Worm (Caenorhabditis elegans) whole organism, L4 larva: ENCODE measurements around the gene exos-1.

Experiments used
- D1046.2 ChIP-seq: fragments of 200-800 bp; sonication (Bioruptor generic); IDR thresholded peaks from 2 replicates; pipeline ENCODE4 v1.3.6; 2022; ENCODE audit warnings: missing genetic modification characterization, missing compliant biosample characterization
- F37D6.2 ChIP-seq: sonication (generic microtip); optimal IDR thresholded peaks from 2 replicates; lab custom pipeline; 2016; ENCODE audit warnings: mild to moderate bottlenecking, missing genetic modification characterization, missing compliant biosample characterization
- F44E2.7 ChIP-seq: fragments of 200-800 bp; sonication (Bioruptor generic); IDR thresholded peaks from 2 replicates; pipeline ENCODE4 v2.1.2; 2022; ENCODE audit warnings: missing genetic modification characterization, missing compliant biosample characterization
- R02D3.7 ChIP-seq: fragments of 150-350 bp; sonication (generic microtip); optimal IDR thresholded peaks from 3 replicates; lab custom pipeline; 2014; ENCODE audit warnings: missing biosample characterization, missing genetic modification characterization
- T26A8.4 ChIP-seq: fragments of 200-800 bp; sonication (Bioruptor generic); IDR thresholded peaks from 2 replicates; pipeline ENCODE4 v1.3.6; 2022; ENCODE audit warnings: missing genetic modification characterization, missing compliant biosample characterization
- Y48G9A.11 ChIP-seq: fragments of 200-800 bp; sonication (Bioruptor generic); IDR thresholded peaks from 2 replicates; pipeline ENCODE4 v1.3.6; 2022; ENCODE audit warnings: missing genetic modification reagents, missing genetic modification characterization, missing compliant biosample characterization
- Y75B8A.6 ChIP-seq: fragments of 200-800 bp; sonication (Bioruptor generic); IDR thresholded peaks from 2 replicates; pipeline ENCODE4 v1.3.6; 2022; ENCODE audit warnings: missing genetic modification reagents, missing genetic modification characterization, missing compliant biosample characterization
- aha-1 ChIP-seq: fragments of 150-350 bp; peaks from one replicate; lab custom pipeline; 2014; ENCODE audit warnings: missing biosample characterization, missing genetic modification characterization
- aly-2 ChIP-seq: sonication (generic microtip); optimal IDR thresholded peaks from 2 replicates; lab custom pipeline; 2018; ENCODE audit warnings: missing biosample characterization, missing genetic modification characterization
- arid-1 ChIP-seq: fragments of 200-800 bp; sonication (Bioruptor generic); conservative IDR thresholded peaks from 2 replicates; pipeline ENCODE4 v1.3.6; 2022; ENCODE audit warnings: missing genetic modification reagents, missing genetic modification characterization, missing compliant biosample characterization
- attf-4 ChIP-seq: sonication (generic microtip); optimal IDR thresholded peaks from 3 replicates; lab custom pipeline; 2017; ENCODE audit warnings: missing biosample characterization, missing genetic modification characterization
- ceh-32 ChIP-seq: sonication (generic microtip); optimal IDR thresholded peaks from 2 replicates; lab custom pipeline; 2016; ENCODE audit warnings: mild to moderate bottlenecking, missing genetic modification characterization, missing compliant biosample characterization; ENCODE audit not compliant: poor library complexity
- ceh-44 ChIP-seq: fragments of 200-800 bp; sonication (Bioruptor generic); IDR thresholded peaks from 2 replicates; pipeline ENCODE4 v1.3.6; 2022; ENCODE audit warnings: missing genetic modification reagents, missing genetic modification characterization, missing compliant biosample characterization
- daf-12 ChIP-seq: fragments of 150-350 bp; optimal IDR thresholded peaks from 2 replicates; lab custom pipeline; 2014; ENCODE audit warnings: missing biosample characterization, missing genetic modification reagents, missing genetic modification characterization
- daf-16 ChIP-seq, 3 experiments: sonication (generic microtip); optimal IDR thresholded peaks; 2 replicates each; lab custom pipeline; 2016 to 2017; ENCODE audit warnings: missing genetic modification characterization in 3 of 3, missing genetic modification reagents in 3 of 3, mild to moderate bottlenecking in 2 of 3, missing compliant biosample characterization in 2 of 3, missing biosample characterization in 1 of 3, moderate library complexity in 1 of 3
- dmd-8 ChIP-seq: fragments of 200-800 bp; sonication (Bioruptor generic); IDR thresholded peaks from 2 replicates; pipeline ENCODE4 v1.3.6; 2022; ENCODE audit warnings: missing genetic modification characterization, missing compliant biosample characterization
- dpl-1 ChIP-seq: fragments of 150-350 bp; optimal IDR thresholded peaks from 2 replicates; lab custom pipeline; 2014; ENCODE audit warnings: missing biosample characterization, missing genetic modification reagents, missing genetic modification characterization
- duxl-1 ChIP-seq: sonication (generic microtip); optimal IDR thresholded peaks from 2 replicates; lab custom pipeline; 2016; ENCODE audit warnings: mild to moderate bottlenecking, missing genetic modification characterization, moderate library complexity, missing compliant biosample characterization; ENCODE audit not compliant: poor library complexity
- dve-1 ChIP-seq: sonication (generic microtip); optimal IDR thresholded peaks from 2 replicates; lab custom pipeline; 2017; ENCODE audit warnings: antibody characterized with exemption, mild to moderate bottlenecking, missing genetic modification characterization, missing compliant biosample characterization; ENCODE audit not compliant: insufficient read depth
- fkh-10 ChIP-seq: fragments of 150-350 bp; optimal IDR thresholded peaks from 2 replicates; lab custom pipeline; 2014; ENCODE audit warnings: missing biosample characterization, missing genetic modification reagents, missing genetic modification characterization
- hlh-30 ChIP-seq: sonication (generic microtip); optimal IDR thresholded peaks from 2 replicates; lab custom pipeline; 2017; ENCODE audit warnings: antibody characterized with exemption, mild to moderate bottlenecking, missing genetic modification characterization, missing compliant biosample characterization; ENCODE audit not compliant: insufficient read depth
- jun-1 ChIP-seq: fragments of 150-350 bp; optimal IDR thresholded peaks from 2 replicates; lab custom pipeline; 2014; ENCODE audit warnings: missing biosample characterization, missing genetic modification reagents, missing genetic modification characterization
- lin-15B ChIP-seq: fragments of 150-350 bp; sonication (generic microtip); optimal IDR thresholded peaks from 3 replicates; lab custom pipeline; 2014; ENCODE audit warnings: missing biosample characterization, missing genetic modification characterization
- lin-29 ChIP-seq: fragments of 200-800 bp; sonication (Bioruptor generic); IDR thresholded peaks from 2 replicates; pipeline ENCODE4 v1.3.6; 2022; ENCODE audit warnings: missing genetic modification reagents, missing genetic modification characterization, missing compliant biosample characterization
- lir-3 ChIP-seq: sonication (generic microtip); optimal IDR thresholded peaks from 2 replicates; lab custom pipeline; 2016; ENCODE audit warnings: mild to moderate bottlenecking, missing genetic modification characterization, missing compliant biosample characterization
- lsy-2 ChIP-seq, 2 experiments: fragments of 150-350 bp in 1 of 2; sonication (generic microtip) in 1 of 2; optimal IDR thresholded peaks; 2 replicates each; lab custom pipeline; 2014 to 2017; ENCODE audit warnings: missing biosample characterization in 2 of 2, missing genetic modification characterization in 2 of 2
- madf-5 ChIP-seq, 2 experiments: fragments of 200-800 bp; sonication (Bioruptor generic); IDR thresholded peaks; 2 replicates each; pipeline ENCODE4 v1.3.6; 2022; ENCODE audit warnings: missing compliant biosample characterization in 2 of 2, missing genetic modification characterization in 2 of 2
- mdl-1 ChIP-seq, 2 experiments: fragments of 150-350 bp in 1 of 2; sonication (generic microtip) in 1 of 2; optimal IDR thresholded peaks; 2 replicates each; lab custom pipeline; 2014 to 2017; ENCODE audit warnings: missing biosample characterization in 2 of 2, missing genetic modification characterization in 2 of 2
- mxl-2 ChIP-seq: fragments of 200-800 bp; sonication (Bioruptor generic); conservative IDR thresholded peaks from 2 replicates; pipeline ENCODE4 v1.3.6; 2022; ENCODE audit warnings: missing genetic modification reagents, missing genetic modification characterization, missing compliant biosample characterization
- mxl-3 ChIP-seq: fragments of 200-800 bp; sonication (Bioruptor generic); optimal IDR thresholded peaks from 2 replicates; lab custom pipeline; 2018; ENCODE audit warnings: mild to moderate bottlenecking, missing genetic modification characterization, missing compliant biosample characterization
- nhr-11 ChIP-seq: fragments of 150-350 bp; optimal IDR thresholded peaks from 2 replicates; lab custom pipeline; 2014; ENCODE audit warnings: missing biosample characterization, missing genetic modification characterization
- nhr-25 ChIP-seq: sonication (generic microtip); optimal IDR thresholded peaks from 2 replicates; lab custom pipeline; 2017; ENCODE audit warnings: missing genetic modification characterization, mild to moderate bottlenecking, missing compliant biosample characterization, antibody characterized with exemption, moderate library complexity, borderline replicate concordance; ENCODE audit not compliant: insufficient read depth
- nhr-41 ChIP-seq: fragments of 200-800 bp; sonication (Bioruptor generic); IDR thresholded peaks from 2 replicates; pipeline ENCODE4 v1.3.6; 2022; ENCODE audit warnings: missing genetic modification reagents, missing genetic modification characterization, missing compliant biosample characterization
- nhr-76 ChIP-seq: fragments of 150-350 bp; optimal IDR thresholded peaks from 2 replicates; lab custom pipeline; 2014; ENCODE audit warnings: missing biosample characterization, missing genetic modification characterization
- pha-4 ChIP-seq, 2 experiments: fragments of 150-350 bp in 1 of 2; fragments of 200-800 bp in 1 of 2; sonication (Bioruptor generic) in 1 of 2; IDR thresholded peaks in 1 of 2; optimal IDR thresholded peaks in 1 of 2; 2 replicates each; pipeline versions ENCODE4 v1.3.6 to Lab custom; 2014 to 2022; ENCODE audit warnings: missing genetic modification characterization in 2 of 2, missing genetic modification reagents in 2 of 2, missing biosample characterization in 1 of 2, missing compliant biosample characterization in 1 of 2
- php-3 ChIP-seq: fragments of 200-800 bp; sonication (Bioruptor generic); IDR thresholded peaks from 2 replicates; pipeline ENCODE4 v1.3.6; 2022; ENCODE audit warnings: missing genetic modification reagents, missing genetic modification characterization, missing compliant biosample characterization
- pqm-1 ChIP-seq: sonication (generic microtip); optimal IDR thresholded peaks from 2 replicates; lab custom pipeline; 2017; ENCODE audit warnings: missing biosample characterization, missing genetic modification characterization
- saeg-2 ChIP-seq: fragments of 200-800 bp; sonication (Bioruptor generic); IDR thresholded peaks from 2 replicates; pipeline ENCODE4 v1.3.6; 2022; ENCODE audit warnings: missing genetic modification reagents, missing genetic modification characterization, missing compliant biosample characterization
- snpc-1.2 ChIP-seq: fragments of 200-800 bp; sonication (Bioruptor generic); IDR thresholded peaks from 2 replicates; pipeline ENCODE4 v1.3.6; 2022; ENCODE audit warnings: missing genetic modification reagents, missing genetic modification characterization, missing compliant biosample characterization
- spr-1 ChIP-seq: sonication (generic microtip); optimal IDR thresholded peaks from 2 replicates; lab custom pipeline; 2016; ENCODE audit warnings: mild to moderate bottlenecking, missing genetic modification characterization, missing compliant biosample characterization
- spr-3 ChIP-seq: fragments of 200-800 bp; sonication (Bioruptor generic); optimal IDR thresholded peaks from 2 replicates; lab custom pipeline; 2018; ENCODE audit warnings: mild to moderate bottlenecking, missing genetic modification characterization, missing compliant biosample characterization
- tag-97 ChIP-seq: fragments of 200-800 bp; sonication (Bioruptor generic); IDR thresholded peaks from 2 replicates; pipeline ENCODE4 v1.3.6; 2022; ENCODE audit warnings: missing genetic modification characterization, missing compliant biosample characterization
- unc-130 ChIP-seq: sonication (generic microtip); optimal IDR thresholded peaks from 2 replicates; lab custom pipeline; 2016; ENCODE audit warnings: missing genetic modification reagents, missing genetic modification characterization, missing compliant biosample characterization
- unc-62 ChIP-seq, 3 experiments: fragments of 150-350 bp in 1 of 3; sonication (generic microtip); optimal IDR thresholded peaks in 2 of 3; peaks in 1 of 3; 1 replicate in 1 of 3; 2 replicates in 2 of 3; lab custom pipeline; 2014 to 2017; ENCODE audit warnings: missing biosample characterization in 3 of 3, missing genetic modification characterization in 3 of 3, missing genetic modification reagents in 3 of 3, missing genotype in 1 of 3
- zfp-3 ChIP-seq: fragments of 200-800 bp; sonication (Bioruptor generic); conservative IDR thresholded peaks from 2 replicates; pipeline ENCODE4 v1.3.6; 2022; ENCODE audit warnings: missing genetic modification reagents, missing genetic modification characterization, missing compliant biosample characterization
- zip-11 ChIP-seq: fragments of 200-800 bp; sonication (Bioruptor generic); IDR thresholded peaks from 2 replicates; pipeline ENCODE4 v1.3.6; 2022; ENCODE audit warnings: missing genetic modification characterization, missing compliant biosample characterization
- zip-2 ChIP-seq: fragments of 150-350 bp; optimal IDR thresholded peaks from 2 replicates; lab custom pipeline; 2014; ENCODE audit warnings: missing biosample characterization, missing genetic modification characterization
- ztf-7 ChIP-seq: fragments of 150-350 bp; optimal IDR thresholded peaks from 2 replicates; lab custom pipeline; 2014; ENCODE audit warnings: missing biosample characterization, missing genetic modification characterization

Gene exos-1

DNA sequence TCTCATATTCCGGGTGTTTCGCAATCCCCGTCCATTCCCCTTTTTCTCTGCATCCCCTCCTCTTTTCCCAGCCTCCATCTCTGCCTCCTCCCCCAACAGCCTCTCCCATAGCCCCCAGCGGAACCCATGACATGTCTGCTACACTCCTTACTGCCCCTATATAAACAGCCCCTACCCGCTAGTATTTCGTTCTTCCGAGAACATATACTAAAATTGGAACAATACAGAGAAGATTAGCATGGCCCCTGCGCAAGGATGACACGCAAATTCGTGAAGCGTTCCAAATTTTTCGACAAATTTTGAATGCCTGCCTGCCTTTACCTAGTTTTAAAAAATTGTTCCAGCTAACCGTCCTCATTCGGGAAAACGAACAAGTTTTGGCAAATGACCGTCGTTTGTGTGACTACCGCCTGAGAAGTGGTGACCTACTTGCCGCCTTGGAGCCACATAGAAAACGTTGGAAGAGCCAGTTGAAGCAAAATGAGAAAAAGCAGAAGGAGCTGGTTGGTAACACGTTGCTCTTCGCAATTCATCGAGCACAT lies 19.3 kb upstream of the exos-1 start:
- TF ChIP-seq jun-1: peak; percentile 94
- TF ChIP-seq madf-5 (GFP tag; IDR thresholded peaks at IDR 0.05; lab: Robert Waterston, UW): peak; percentile 92 to 96
- peak; percentile 91 for TF ChIP-seq zip-2
- TF ChIP-seq daf-12 (tag; lab: Kevin White, UChicago): no peak
- TF ChIP-seq mdl-1 (tag; optimal IDR thresholded peaks at IDR 0.05; lab: Kevin White, UChicago): peak; percentile 50 to 64
- peak; percentile 81 to 94 for TF ChIP-seq lsy-2 (tag; optimal IDR thresholded peaks at IDR 0.05; lab: Kevin White, UChicago)
- TF ChIP-seq nhr-41 (GFP tag; lab: Robert Waterston, UW): peak; percentile 98
- peak; percentile 93 for TF ChIP-seq snpc-1.2
- TF ChIP-seq T26A8.4: peak; percentile 98
- peak; percentile 98 for TF ChIP-seq pha-4 (GFP tag; IDR thresholded peaks at IDR 0.05; lab: Robert Waterston, UW)
- peak; percentile 31 for TF ChIP-seq pha-4 (tag; optimal IDR thresholded peaks at IDR 0.05; lab: Kevin White, UChicago)
- no peak for TF ChIP-seq attf-4 (tag; lab: Kevin White, UChicago)
- TF ChIP-seq nhr-11 (tag; lab: Kevin White, UChicago): peak; percentile 90
- TF ChIP-seq unc-130: peak; percentile 86
- TF ChIP-seq nhr-76: no peak
- TF ChIP-seq aly-2 (tag; lab: Kevin White, UChicago): no peak
- peak; percentile 85; the same call in 1 of the 2 replicates for TF ChIP-seq tag-97 (GFP tag; lab: Robert Waterston, UW)
- TF ChIP-seq lin-29 (GFP tag; lab: Robert Waterston, UW): peak; percentile 86
- peak; percentile 80 for TF ChIP-seq ceh-32
- peak; percentile 17 for TF ChIP-seq R02D3.7 (tag; lab: Kevin White, UChicago)
- TF ChIP-seq pqm-1 (tag; lab: Kevin White, UChicago): peak; percentile 34
- TF ChIP-seq mxl-3 (GFP tag; lab: Kevin White, UChicago): peak; percentile 90
- TF ChIP-seq ztf-7 (tag; lab: Kevin White, UChicago): peak; percentile 93
- TF ChIP-seq D1046.2: peak; percentile 96
- peak; percentile 84 for TF ChIP-seq dpl-1 (GFP tag; lab: Kevin White, UChicago)
- TF ChIP-seq F44E2.7: peak; percentile 97
- peak; percentile 90 for TF ChIP-seq lir-3 (tag; lab: Kevin White, UChicago)
- peak; percentile 84 for TF ChIP-seq fkh-10 (GFP tag; lab: Kevin White, UChicago)
- TF ChIP-seq mxl-2 (GFP tag; lab: Robert Waterston, UW): peak; percentile 91
- peak; percentile 99 for TF ChIP-seq dve-1 (tag; lab: Kevin White, UChicago)
- TF ChIP-seq Y75B8A.6 (GFP tag; lab: Robert Waterston, UW): peak; percentile 96
- peak; percentile 94 for TF ChIP-seq saeg-2 (GFP tag; lab: Robert Waterston, UW)
- TF ChIP-seq unc-62 (GFP tag; optimal IDR thresholded peaks at IDR 0.05 in 1 of 2; lab: Kevin White, UChicago): peak in 1 of 2 experiments; percentile 100
- TF ChIP-seq unc-62 (tag; optimal IDR thresholded peaks at IDR 0.05; lab: Kevin White, UChicago): peak; percentile 59
- peak; percentile 89 to 92 for TF ChIP-seq daf-16 (GFP tag; optimal IDR thresholded peaks at IDR 0.05; lab: Kevin White, UChicago)
- peak; percentile 87 for TF ChIP-seq daf-16 (tag; optimal IDR thresholded peaks at IDR 0.05; lab: Kevin White, UChicago)
- TF ChIP-seq aha-1: peak; percentile 100
- TF ChIP-seq ceh-44 (GFP tag; lab: Robert Waterston, UW): peak; percentile 97
- TF ChIP-seq spr-3 (GFP tag; lab: Kevin White, UChicago): peak; percentile 96
- TF ChIP-seq spr-1 (tag; lab: Kevin White, UChicago): peak; percentile 95
- peak; percentile 95 for TF ChIP-seq duxl-1 (tag; lab: Kevin White, UChicago)
- peak; percentile 96 for TF ChIP-seq php-3 (GFP tag; lab: Robert Waterston, UW)
- peak; percentile 96 for TF ChIP-seq dmd-8
- peak; percentile 91 for TF ChIP-seq nhr-25 (tag; lab: Kevin White, UChicago)
- peak; percentile 91 for TF ChIP-seq Y48G9A.11
- TF ChIP-seq lin-15B: peak; percentile 48
- peak; percentile 84 for TF ChIP-seq zip-11 (GFP tag; lab: Robert Waterston, UW)
- TF ChIP-seq F37D6.2 (tag; lab: Kevin White, UChicago): peak; percentile 94
- peak; percentile 95 for TF ChIP-seq zfp-3 (GFP tag; lab: Robert Waterston, UW)
- peak; percentile 93 for TF ChIP-seq arid-1 (GFP tag; lab: Robert Waterston, UW)
- peak; percentile 94 for TF ChIP-seq hlh-30
